Worm (Caenorhabditis elegans) whole organism, L3 larva: ENCODE measurements around the gene C09B9.1.

Experiments
- aly-2 ChIP-seq: fragments of 150-350 bp; optimal IDR thresholded peaks from 2 replicates; lab custom pipeline; 2014; ENCODE audit warnings: missing biosample characterization, missing genetic modification characterization
- ceh-16 ChIP-seq: sonication (generic microtip); optimal IDR thresholded peaks from 2 replicates; lab custom pipeline; 2017; ENCODE audit warnings: missing biosample characterization, missing genetic modification characterization
- ceh-82 ChIP-seq: fragments of 150-350 bp; optimal IDR thresholded peaks from 2 replicates; lab custom pipeline; 2014; ENCODE audit warnings: missing biosample characterization, missing genetic modification characterization
- fos-1 ChIP-seq: fragments of 150-350 bp; optimal IDR thresholded peaks from 2 replicates; lab custom pipeline; 2014; ENCODE audit warnings: missing biosample characterization, missing genetic modification characterization
- mdl-1 ChIP-seq: fragments of 150-350 bp; optimal IDR thresholded peaks from 2 replicates; lab custom pipeline; 2014; ENCODE audit warnings: missing biosample characterization, missing genetic modification characterization
- nhr-11 ChIP-seq: fragments of 150-350 bp; optimal IDR thresholded peaks from 2 replicates; lab custom pipeline; 2014; ENCODE audit warnings: missing biosample characterization, missing genetic modification characterization
- nhr-12 ChIP-seq: fragments of 150-350 bp; optimal IDR thresholded peaks from 2 replicates; lab custom pipeline; 2014; ENCODE audit warnings: missing biosample characterization, missing genetic modification characterization
- nhr-28 ChIP-seq: fragments of 150-350 bp; optimal IDR thresholded peaks from 2 replicates; lab custom pipeline; 2014; ENCODE audit warnings: missing biosample characterization, missing genetic modification characterization
- nhr-77 ChIP-seq: fragments of 150-350 bp; optimal IDR thresholded peaks from 2 replicates; lab custom pipeline; 2014; ENCODE audit warnings: missing biosample characterization, missing genetic modification characterization
- pqm-1 ChIP-seq: fragments of 150-350 bp; optimal IDR thresholded peaks from 2 replicates; lab custom pipeline; 2017; ENCODE audit warnings: missing biosample characterization, missing genetic modification characterization, inconsistent platforms
- ztf-11 ChIP-seq: fragments of 150-350 bp; optimal IDR thresholded peaks from 2 replicates; lab custom pipeline; 2014; ENCODE audit warnings: missing biosample characterization, missing genetic modification characterization

ce11 chrIV:5037489-5037888 is at the start of gene C09B9.1:
- TF ChIP-seq nhr-11 (tag; lab: Kevin White, UChicago) (no peak), nhr-77 (tag; lab: Kevin White, UChicago) (no peak), ceh-82 (tag; lab: Kevin White, UChicago) (no peak), ceh-16 (tag; lab: Kevin White, UChicago) (no peak), pqm-1 (tag; lab: Kevin White, UChicago) (no peak), nhr-28 (tag; lab: Kevin White, UChicago) (no peak), fos-1 (tag; lab: Kevin White, UChicago) (no peak), aly-2 (tag; lab: Kevin White, UChicago) (no peak), ztf-11 (no peak), nhr-12 (tag; lab: Kevin White, UChicago) (no peak), mdl-1 (tag; lab: Kevin White, UChicago) (no peak)
